Worm (Caenorhabditis elegans): Measurements from ENCODE around the gene B0496.11.

ce11 chrIV:7433858-7434257 is at the start of gene B0496.11:
- no peak for TF ChIP-seq tbx-11 (GFP tag; IDR thresholded peaks at IDR 0.05)
- no peak for TF ChIP-seq tbx-37 (GFP tag; conservative IDR thresholded peaks at IDR 0.05)
- TF ChIP-seq ceh-36 (tag; optimal IDR thresholded peaks at IDR 0.05): no peak
- no peak for TF ChIP-seq ama-1 (optimal IDR thresholded peaks at IDR 0.05)

All from whole organism, early embryonic.